Fruit fly (Drosophila melanogaster): ENCODE measurements around the gene CG33645.

DNA sequence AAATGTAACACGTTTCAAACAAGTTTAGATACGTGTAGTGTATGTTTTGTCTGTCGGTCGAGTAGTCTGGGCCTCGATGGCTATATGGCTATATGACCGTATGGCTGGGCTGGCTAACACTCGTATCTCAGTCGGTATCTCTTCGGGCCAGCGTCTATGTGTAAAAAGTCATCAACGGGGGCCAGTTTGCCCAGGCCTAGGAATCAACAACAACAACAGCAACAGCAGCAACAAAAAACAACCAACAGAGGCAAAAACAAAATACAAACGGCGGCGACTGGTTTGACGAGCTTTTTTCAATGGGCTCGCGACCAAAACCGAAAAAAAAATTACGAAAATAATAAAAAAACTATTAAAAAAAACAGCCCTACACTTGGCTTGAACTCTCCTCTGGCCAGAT lies 13.1 kb downstream of the CG33645 start:
- TF ChIP-seq insv (optimal IDR thresholded peaks at IDR 0.05) = no peak
- no peak for TF ChIP-seq psq (optimal IDR thresholded peaks at IDR 0.05)
- no peak for TF ChIP-seq h (optimal IDR thresholded peaks at IDR 0.05)
- TF ChIP-seq Sin3A (optimal IDR thresholded peaks at IDR 0.05) = no peak
- TF ChIP-seq ttk (optimal IDR thresholded peaks at IDR 0.05) = no peak
- no peak for TF ChIP-seq Myc (optimal IDR thresholded peaks at IDR 0.05)

All from Kc167 (cell line).